Fruit fly (Drosophila melanogaster): ENCODE measurements around the gene p115.

Gene p115

DNA sequence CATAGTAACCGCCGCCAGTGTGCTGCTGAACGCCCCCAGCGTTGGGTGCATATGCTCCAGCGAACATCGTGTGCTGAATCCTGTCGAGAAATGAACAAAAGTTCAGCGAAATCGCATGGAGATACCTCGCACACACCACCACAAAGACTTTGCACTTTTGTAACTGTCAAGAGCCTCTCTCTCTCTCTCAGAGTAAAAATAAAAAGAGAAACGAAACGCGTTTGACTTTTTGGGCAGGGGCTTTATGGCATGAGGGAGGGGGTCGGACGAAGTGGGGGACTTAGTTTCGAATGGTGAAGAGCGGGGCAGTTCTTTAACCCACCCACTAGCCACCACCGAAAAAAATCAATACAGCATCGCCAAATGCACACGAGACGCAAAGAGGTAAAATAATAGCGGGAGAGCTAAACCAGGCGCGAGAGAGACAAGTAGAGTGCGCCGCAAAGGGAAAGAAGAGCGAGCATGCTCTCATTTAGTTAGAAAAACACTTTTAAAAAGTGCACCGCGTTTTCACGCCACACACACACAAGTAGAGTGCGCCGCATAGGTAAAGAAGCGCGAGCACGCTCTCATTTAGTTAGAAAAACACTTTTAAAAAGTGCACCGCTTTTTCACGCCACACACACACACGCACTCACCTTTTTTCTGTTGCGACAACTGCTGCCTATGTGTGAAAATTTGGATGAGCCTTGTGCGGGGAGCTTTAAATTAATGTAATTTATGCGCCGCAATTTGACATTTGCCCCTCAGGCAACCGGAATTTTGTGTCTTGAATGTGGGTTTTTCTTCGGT, 36.6 kb downstream of the p115 start:
- no peak for TF ChIP-seq kay (GFP tag; ENCODE audit: borderline replicate concordance)
- no peak for TF ChIP-seq Crg-1 (GFP tag; optimal IDR thresholded peaks at IDR 0.05)
- TF ChIP-seq ovo (GFP tag; optimal IDR thresholded peaks at IDR 0.05), result no peak
- TF ChIP-seq CG12768 (GFP tag; optimal IDR thresholded peaks at IDR 0.05), result peak; percentile 6
- peak; percentile 19 for TF ChIP-seq CG7101 (tag; optimal IDR thresholded peaks at IDR 0.05)
- peak; percentile 25 for TF ChIP-seq pad (GFP tag; optimal IDR thresholded peaks at IDR 0.05)
- TF ChIP-seq CG1620 (GFP tag; optimal IDR thresholded peaks at IDR 0.05), result no peak
- TF ChIP-seq tj (GFP tag; optimal IDR thresholded peaks at IDR 0.05), result peak; percentile 8

DNA sequence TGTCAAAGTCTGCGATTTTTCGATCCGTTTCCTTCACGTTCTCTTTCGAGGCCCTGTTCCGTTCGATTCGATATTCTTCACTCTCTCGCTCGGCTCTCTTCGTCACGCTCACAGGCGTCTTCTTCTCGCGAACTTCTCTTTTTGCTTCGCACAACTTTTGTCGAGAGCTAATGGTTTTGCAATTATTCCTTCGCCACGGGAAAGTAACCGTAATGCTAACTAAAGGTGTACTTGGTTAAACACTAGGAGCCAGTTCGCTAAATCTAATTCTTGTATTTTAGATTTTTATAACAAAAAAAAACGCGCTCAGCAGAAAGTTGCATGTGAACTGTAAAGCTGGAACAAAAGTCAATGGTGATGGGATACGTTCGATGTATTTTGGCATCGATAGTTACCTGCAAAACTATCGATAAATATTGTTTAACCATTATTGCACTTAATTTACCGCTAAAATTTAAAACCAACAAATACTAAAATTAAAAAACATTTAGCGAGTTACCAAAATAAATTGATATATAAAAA, 37.3 kb downstream of the p115 start, which contains the start of gene mahe:
TSS of gene mahe (minus strand) at position 355 of the 522 bp plus-strand sequence.
- TF ChIP-seq CG1620 (GFP tag; optimal IDR thresholded peaks at IDR 0.05), result no peak
- TF ChIP-seq ovo (GFP tag; optimal IDR thresholded peaks at IDR 0.05), result no peak
- no peak for TF ChIP-seq Clk (GFP tag; optimal IDR thresholded peaks at IDR 0.05)
- no peak for TF ChIP-seq CG11617 (GFP tag; optimal IDR thresholded peaks at IDR 0.05)
- TF ChIP-seq pad (GFP tag; optimal IDR thresholded peaks at IDR 0.05), result no peak
- peak; percentile 26 for TF ChIP-seq CG7101 (tag; optimal IDR thresholded peaks at IDR 0.05)
- peak; percentile 75 for TF ChIP-seq tj (GFP tag; optimal IDR thresholded peaks at IDR 0.05)
- TF ChIP-seq Crg-1 (GFP tag; optimal IDR thresholded peaks at IDR 0.05), result no peak
- no peak for TF ChIP-seq CG33017 (tag; optimal IDR thresholded peaks at IDR 0.05)
- no peak for TF ChIP-seq cnc (optimal IDR thresholded peaks at IDR 0.05)
- no peak for TF ChIP-seq CG5204 (GFP tag; optimal IDR thresholded peaks at IDR 0.05)
- no peak for TF ChIP-seq Hr96 (GFP tag; optimal IDR thresholded peaks at IDR 0.05)
- no peak for TF ChIP-seq CG12768 (GFP tag; optimal IDR thresholded peaks at IDR 0.05)
- no peak for TF ChIP-seq toe (GFP tag; optimal IDR thresholded peaks at IDR 0.05)
- peak; percentile 55 for TF ChIP-seq bab1 (GFP tag; optimal IDR thresholded peaks at IDR 0.05)
- TF ChIP-seq kay (GFP tag; ENCODE audit: borderline replicate concordance), result no peak
- peak; percentile 35 for TF ChIP-seq CG14711 (tag; optimal IDR thresholded peaks at IDR 0.05)
- TF ChIP-seq CG7045 (GFP tag; optimal IDR thresholded peaks at IDR 0.05), result no peak
- peak; percentile 72 for TF ChIP-seq Mnt (GFP tag; optimal IDR thresholded peaks at IDR 0.05)
- no peak for TF ChIP-seq cic (GFP tag; optimal IDR thresholded peaks at IDR 0.05)

DNA sequence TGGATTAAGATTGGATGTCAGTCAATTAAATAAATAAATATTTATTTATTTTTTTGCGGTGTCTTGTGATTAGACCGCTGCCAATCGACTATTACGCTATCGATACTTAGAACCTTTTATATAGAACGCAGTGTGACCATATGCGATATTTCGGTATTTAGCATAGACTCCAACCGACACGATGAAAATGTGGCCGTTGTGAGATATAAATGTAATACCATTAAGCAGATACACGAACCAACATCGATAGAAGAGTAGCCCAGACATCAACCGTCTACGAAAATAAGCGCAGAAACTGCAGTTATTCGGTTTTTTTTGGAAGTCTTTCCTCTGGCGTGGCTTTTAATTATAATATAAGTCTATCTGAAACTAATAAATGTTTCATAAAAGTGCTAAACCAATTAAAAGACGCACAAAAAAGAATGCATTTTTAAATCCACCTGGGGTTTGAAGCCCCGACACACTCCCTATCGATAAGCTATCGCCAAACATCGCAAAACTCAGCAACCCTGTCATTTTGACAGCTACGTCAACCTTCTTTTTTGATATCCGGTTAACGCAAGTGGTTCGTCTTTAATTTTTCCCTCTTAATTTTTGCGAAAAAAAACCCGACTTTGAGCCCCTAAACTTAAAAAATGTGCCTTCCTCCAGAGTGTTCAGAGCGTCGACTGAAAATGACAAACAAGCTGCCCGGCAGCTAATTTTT, 39.5 kb downstream of the p115 start, which contains the start of the genes Dhdds and RpS14a:
TSS of gene Dhdds (minus strand) at position 142 of the 706 bp plus-strand sequence.
TSS of gene RpS14a (plus strand) at position 533 of the 706 bp plus-strand sequence.
- TF ChIP-seq Mnt (GFP tag; optimal IDR thresholded peaks at IDR 0.05), result peak; percentile 81
- TF ChIP-seq toe (GFP tag; optimal IDR thresholded peaks at IDR 0.05), result no peak
- no peak for TF ChIP-seq cnc (optimal IDR thresholded peaks at IDR 0.05)
- no peak for TF ChIP-seq cic (GFP tag; optimal IDR thresholded peaks at IDR 0.05)
- TF ChIP-seq CG33017 (tag; optimal IDR thresholded peaks at IDR 0.05), result no peak
- no peak for TF ChIP-seq kay (GFP tag; ENCODE audit: borderline replicate concordance)
- TF ChIP-seq CG14711 (tag; optimal IDR thresholded peaks at IDR 0.05), result peak; percentile 96
- peak; percentile 91 for TF ChIP-seq CG11617 (GFP tag; optimal IDR thresholded peaks at IDR 0.05)
- TF ChIP-seq tj (GFP tag; optimal IDR thresholded peaks at IDR 0.05), result peak; percentile 66
- TF ChIP-seq Hr96 (GFP tag; optimal IDR thresholded peaks at IDR 0.05), result no peak
- TF ChIP-seq ovo (GFP tag; optimal IDR thresholded peaks at IDR 0.05), result peak; percentile 77
- no peak for TF ChIP-seq CG12768 (GFP tag; optimal IDR thresholded peaks at IDR 0.05)
- peak; percentile 64 for TF ChIP-seq CG1620 (GFP tag; optimal IDR thresholded peaks at IDR 0.05)
- TF ChIP-seq pad (GFP tag; optimal IDR thresholded peaks at IDR 0.05), result peak; percentile 66
- no peak for TF ChIP-seq Clk (GFP tag; optimal IDR thresholded peaks at IDR 0.05)
- peak; percentile 24 for TF ChIP-seq CG7045 (GFP tag; optimal IDR thresholded peaks at IDR 0.05)
- peak; percentile 43 for TF ChIP-seq bab1 (GFP tag; optimal IDR thresholded peaks at IDR 0.05)
- TF ChIP-seq Crg-1 (GFP tag; optimal IDR thresholded peaks at IDR 0.05), result peak; percentile 84
- no peak for TF ChIP-seq CG5204 (GFP tag; optimal IDR thresholded peaks at IDR 0.05)
- peak; percentile 77 for TF ChIP-seq CG7101 (tag; optimal IDR thresholded peaks at IDR 0.05)

DNA sequence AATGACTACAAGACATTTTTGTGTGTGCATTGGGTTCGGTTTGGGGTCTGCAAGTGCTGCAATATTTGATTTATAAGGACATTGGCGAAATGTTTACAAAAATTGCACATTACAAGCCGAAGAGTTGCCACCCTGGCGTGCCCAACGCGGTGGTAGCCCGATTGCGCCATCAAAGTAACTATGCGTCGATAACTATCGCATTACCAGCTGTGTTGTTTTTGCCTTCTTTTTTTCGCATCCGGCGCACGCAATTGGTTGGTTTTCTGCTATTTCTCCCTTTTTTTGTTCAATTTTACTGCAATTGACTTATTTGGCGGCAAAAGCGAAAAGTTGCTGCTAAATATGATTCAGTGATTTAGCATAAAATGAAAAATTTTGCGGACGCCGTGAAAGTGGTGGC, 40.8 kb downstream of the p115 start, which contains the start of gene RpS14b:
TSS of gene RpS14b (plus strand) at position 220 of the 400 bp plus-strand sequence.
- TF ChIP-seq CG12768 (GFP tag; optimal IDR thresholded peaks at IDR 0.05), result peak; percentile 57
- TF ChIP-seq pad (GFP tag; optimal IDR thresholded peaks at IDR 0.05), result peak; percentile 73
- TF ChIP-seq Clk (GFP tag; optimal IDR thresholded peaks at IDR 0.05), result no peak
- TF ChIP-seq bab1 (GFP tag; optimal IDR thresholded peaks at IDR 0.05), result peak; percentile 94
- TF ChIP-seq kay (GFP tag; ENCODE audit: borderline replicate concordance), result no peak
- TF ChIP-seq CG33017 (tag; optimal IDR thresholded peaks at IDR 0.05), result peak; percentile 37
- peak; percentile 75 for TF ChIP-seq CG14711 (tag; optimal IDR thresholded peaks at IDR 0.05)
- peak; percentile 89 for TF ChIP-seq CG1620 (GFP tag; optimal IDR thresholded peaks at IDR 0.05)
- peak; percentile 94 for TF ChIP-seq Mnt (GFP tag; optimal IDR thresholded peaks at IDR 0.05)
- TF ChIP-seq Hr96 (GFP tag; optimal IDR thresholded peaks at IDR 0.05), result peak; percentile 88
- TF ChIP-seq CG7045 (GFP tag; optimal IDR thresholded peaks at IDR 0.05), result peak; percentile 44
- peak; percentile 89 for TF ChIP-seq ovo (GFP tag; optimal IDR thresholded peaks at IDR 0.05)
- TF ChIP-seq toe (GFP tag; optimal IDR thresholded peaks at IDR 0.05), result peak; percentile 24
- TF ChIP-seq tj (GFP tag; optimal IDR thresholded peaks at IDR 0.05), result peak; percentile 78
- TF ChIP-seq Crg-1 (GFP tag; optimal IDR thresholded peaks at IDR 0.05), result peak; percentile 83
- peak; percentile 88 for TF ChIP-seq CG7101 (tag; optimal IDR thresholded peaks at IDR 0.05)
- peak; percentile 94 for TF ChIP-seq CG11617 (GFP tag; optimal IDR thresholded peaks at IDR 0.05)
- TF ChIP-seq CG5204 (GFP tag; optimal IDR thresholded peaks at IDR 0.05), result no peak
- TF ChIP-seq cnc (optimal IDR thresholded peaks at IDR 0.05), result no peak
- peak; percentile 7 for TF ChIP-seq cic (GFP tag; optimal IDR thresholded peaks at IDR 0.05)
